Fruit fly (Drosophila melanogaster): ENCODE measurements around the gene CG17292.

CG17292 gene

dm6 chr2L:8370364-8371326, at the start of gene CG17292 (continued):
- peak; percentile 26 for TF ChIP-seq CG12942 (GFP tag; optimal IDR thresholded peaks at IDR 0.05)
- no peak for TF ChIP-seq CG1602 (GFP tag; optimal IDR thresholded peaks at IDR 0.05)
- TF ChIP-seq phol (tag; optimal IDR thresholded peaks at IDR 0.05): peak; percentile 27
- no peak for TF ChIP-seq Lpt (GFP tag; optimal IDR thresholded peaks at IDR 0.05)
- peak; percentile 61 for TF ChIP-seq CG1603 (tag; optimal IDR thresholded peaks at IDR 0.05)
- TF ChIP-seq p53 (GFP tag; optimal IDR thresholded peaks at IDR 0.05): no peak
- peak; percentile 52 for TF ChIP-seq cwo (GFP tag; optimal IDR thresholded peaks at IDR 0.05)
- TF ChIP-seq CG15601 (tag; optimal IDR thresholded peaks at IDR 0.05): peak; percentile 33
- TF ChIP-seq Optix (GFP tag; IDR thresholded peaks at IDR 0.05): peak; percentile 62; the same call in 2 of the 3 replicates
- peak; percentile 46 for TF ChIP-seq shn (GFP tag; optimal IDR thresholded peaks at IDR 0.05)
- TF ChIP-seq Sin3A (optimal IDR thresholded peaks at IDR 0.05): no peak
- peak; percentile 81 for TF ChIP-seq Hmr (GFP tag; optimal IDR thresholded peaks at IDR 0.05)
- no peak for TF ChIP-seq kay (GFP tag; optimal IDR thresholded peaks at IDR 0.05)
- TF ChIP-seq HLH3B (GFP tag; IDR thresholded peaks at IDR 0.05): peak; percentile 60
- 0 out of 2 replicates have a peak, but pooled peaks have one; percentile 40 for TF ChIP-seq stc (GFP tag; IDR thresholded peaks at IDR 0.05)
- no peak for TF ChIP-seq CG6654 (GFP tag; optimal IDR thresholded peaks at IDR 0.05)
- TF ChIP-seq Dll (GFP tag; IDR thresholded peaks at IDR 0.05; ENCODE audit: partially characterized antibody): peak; percentile 88
- peak; percentile 76 for TF ChIP-seq Deaf1 (tag; optimal IDR thresholded peaks at IDR 0.05)
- TF ChIP-seq Xrp1 (GFP tag; IDR thresholded peaks at IDR 0.05): peak; percentile 63
- TF ChIP-seq Ada2b (GFP tag; IDR thresholded peaks at IDR 0.05): peak; percentile 20; the same call in 1 of the 2 replicates
- TF ChIP-seq nerfin-2 (GFP tag; IDR thresholded peaks at IDR 0.05; ENCODE audit: partially characterized antibody): peak; percentile 83
- TF ChIP-seq CG3163 (GFP tag; optimal IDR thresholded peaks at IDR 0.05): peak; percentile 15
- no peak for TF ChIP-seq fu2 (GFP tag; optimal IDR thresholded peaks at IDR 0.05)
- TF ChIP-seq gcm (GFP tag; optimal IDR thresholded peaks at IDR 0.05): peak; percentile 59
- TF ChIP-seq sc (optimal IDR thresholded peaks at IDR 0.05): no peak
- no peak for TF ChIP-seq sc (GFP tag; optimal IDR thresholded peaks at IDR 0.05)
- TF ChIP-seq CG7745 (tag; optimal IDR thresholded peaks at IDR 0.05): no peak
- TF ChIP-seq CG12104 (GFP tag; optimal IDR thresholded peaks at IDR 0.05): no peak
- peak; percentile 71 for TF ChIP-seq gro (GFP tag; optimal IDR thresholded peaks at IDR 0.05)
- no peak for TF ChIP-seq slou (GFP tag; optimal IDR thresholded peaks at IDR 0.05)
- peak; percentile 51 for TF ChIP-seq CG3407 (GFP tag; optimal IDR thresholded peaks at IDR 0.05)
- no peak for TF ChIP-seq bigmax (GFP tag; optimal IDR thresholded peaks at IDR 0.05)
- no peak for TF ChIP-seq psq (GFP tag; optimal IDR thresholded peaks at IDR 0.05)
- TF ChIP-seq CG15011 (GFP tag; optimal IDR thresholded peaks at IDR 0.05): peak; percentile 12
- no peak for TF ChIP-seq CG2202 (tag; optimal IDR thresholded peaks at IDR 0.05)
- TF ChIP-seq Atf-2 (GFP tag; optimal IDR thresholded peaks at IDR 0.05): no peak
- TF ChIP-seq chinmo (GFP tag; IDR thresholded peaks at IDR 0.05; ENCODE audit: partially characterized antibody): peak; percentile 93
- TF ChIP-seq luna (GFP tag; optimal IDR thresholded peaks at IDR 0.05): no peak
- peak; percentile 31; the same call in 1 of the 2 replicates for TF ChIP-seq CG2129 (GFP tag; IDR thresholded peaks at IDR 0.05; ENCODE audit: partially characterized antibody)
- peak; percentile 90 for TF ChIP-seq Jarid2 (GFP tag; optimal IDR thresholded peaks at IDR 0.05)
- no peak for TF ChIP-seq Dfd (GFP tag; optimal IDR thresholded peaks at IDR 0.05)
- TF ChIP-seq CG2678 (tag; optimal IDR thresholded peaks at IDR 0.05): peak; percentile 49
- TF ChIP-seq zen (tag; optimal IDR thresholded peaks at IDR 0.05): no peak
- TF ChIP-seq CG6683 (GFP tag; optimal IDR thresholded peaks at IDR 0.05): no peak
- TF ChIP-seq tap (tag; optimal IDR thresholded peaks at IDR 0.05): peak; percentile 24
- no peak for TF ChIP-seq Max (GFP tag; optimal IDR thresholded peaks at IDR 0.05)
- no peak for TF ChIP-seq pum (GFP tag; optimal IDR thresholded peaks at IDR 0.05)
- peak; percentile 27 for TF ChIP-seq Mes4 (GFP tag; optimal IDR thresholded peaks at IDR 0.05)
- no peak for TF ChIP-seq Doc2 (GFP tag; IDR thresholded peaks at IDR 0.05)
